Fruit fly (Drosophila melanogaster): ENCODE results near the gene CG34241.

dm6 chr3L:12124975-12125374 lies 2.8 kb upstream of the CG34241 start, which contains the start of gene yps:
- peak; percentile 93 for TF ChIP-seq Snoo (tag; optimal IDR thresholded peaks at IDR 0.05)
- peak; percentile 76 for TF ChIP-seq fd96Ca (GFP tag; IDR thresholded peaks at IDR 0.05)
- peak; percentile 88 for TF ChIP-seq Pif1A (GFP tag; optimal IDR thresholded peaks at IDR 0.05)
- TF ChIP-seq CG14655 (GFP tag; optimal IDR thresholded peaks at IDR 0.05): no peak
- TF ChIP-seq CG17806 (tag; optimal IDR thresholded peaks at IDR 0.05): peak; percentile 56
- TF ChIP-seq CG9948 (tag; optimal IDR thresholded peaks at IDR 0.05): peak; percentile 21
- no peak for TF ChIP-seq rn (GFP tag; IDR thresholded peaks at IDR 0.05)
- peak; percentile 76 for TF ChIP-seq CG12605 (GFP tag; IDR thresholded peaks at IDR 0.05)
- TF ChIP-seq CG15710 (tag; optimal IDR thresholded peaks at IDR 0.05): peak; percentile 65
- no peak for TF ChIP-seq EcR (GFP tag; optimal IDR thresholded peaks at IDR 0.05)
- no peak for TF ChIP-seq D1 (tag; optimal IDR thresholded peaks at IDR 0.05)
- peak; percentile 64 for TF ChIP-seq CG8159 (tag; optimal IDR thresholded peaks at IDR 0.05)
- peak; percentile 79 for TF ChIP-seq CG34367 (tag; optimal IDR thresholded peaks at IDR 0.05)
- peak; percentile 80 for TF ChIP-seq Pif1B (GFP tag; optimal IDR thresholded peaks at IDR 0.05)
